Worm (Caenorhabditis elegans): ENCODE data around the gene dyla-1.

The dyla-1 gene

ce11 chrX:16796826-16797225 is 44.0 kb upstream of the dyla-1 start (continued):
- TF ChIP-seq let-607 (tag; optimal IDR thresholded peaks at IDR 0.05) = peak in 1 of 2 experiments; percentile 52
- TF ChIP-seq ZK185.1 (tag; optimal IDR thresholded peaks at IDR 0.05; ENCODE audit: poor library complexity, severe bottlenecking) = peak; percentile 52
- no peak for TF ChIP-seq madf-6 (GFP tag; IDR thresholded peaks at IDR 0.05)
- no peak for TF ChIP-seq snpc-3.4 (tag; optimal IDR thresholded peaks at IDR 0.05)
- TF ChIP-seq repo-1 (tag; optimal IDR thresholded peaks at IDR 0.05) = peak; percentile 55
- no peak for TF ChIP-seq snpc-4 (GFP tag; optimal IDR thresholded peaks at IDR 0.05)
- TF ChIP-seq snpc-4 (tag; optimal IDR thresholded peaks at IDR 0.05) = peak in 2 of 4 experiments; percentile 55 to 57
- TF ChIP-seq Y67H2A.10 (GFP tag; conservative IDR thresholded peaks at IDR 0.05) = peak; percentile 15; the same call in 1 of the 2 replicates
- TF ChIP-seq somi-1 (GFP tag; optimal IDR thresholded peaks at IDR 0.05) = peak; percentile 96
- TF ChIP-seq lin-26 (GFP tag; IDR thresholded peaks at IDR 0.05) = peak; percentile 65; the same call in 1 of the 2 replicates
- TF ChIP-seq gei-17 (GFP tag; optimal IDR thresholded peaks at IDR 0.05) = peak; percentile 63
- TF ChIP-seq nhr-90 (tag; optimal IDR thresholded peaks at IDR 0.05) = peak; percentile 53
- peak; percentile 69 for TF ChIP-seq ekl-4 (GFP tag; IDR thresholded peaks at IDR 0.05)
- TF ChIP-seq unc-130 (GFP tag; optimal IDR thresholded peaks at IDR 0.05) = no peak
- TF ChIP-seq madf-8 (GFP tag; conservative IDR thresholded peaks at IDR 0.05) = no peak
- TF ChIP-seq tbp1 (GFP tag; optimal IDR thresholded peaks at IDR 0.05) = peak; percentile 59
- TF ChIP-seq ceh-100 (GFP tag; IDR thresholded peaks at IDR 0.05) = no peak
- TF ChIP-seq egrh-3 (GFP tag; IDR thresholded peaks at IDR 0.05) = 0 out of 2 replicates have a peak, but pooled peaks have one; percentile 9
- peak; percentile 74 for TF ChIP-seq C06A6.2 (GFP tag; conservative IDR thresholded peaks at IDR 0.05)
- TF ChIP-seq attf-3 (GFP tag; conservative IDR thresholded peaks at IDR 0.05) = peak; percentile 52; the same call in 1 of the 2 replicates
- TF ChIP-seq F49E8.2 (tag; optimal IDR thresholded peaks at IDR 0.05; ENCODE audit: insufficient read depth) = no peak
- TF ChIP-seq F37B4.10 (GFP tag; IDR thresholded peaks at IDR 0.05) = no peak
- peak; percentile 81 for TF ChIP-seq cebp-1 (GFP tag; IDR thresholded peaks at IDR 0.05)
- peak; percentile 88 for TF ChIP-seq cebp-1 (tag; optimal IDR thresholded peaks at IDR 0.05)
- peak; percentile 57 for TF ChIP-seq F52B5.7 (tag; optimal IDR thresholded peaks at IDR 0.05)
- TF ChIP-seq aptf-3 (GFP tag; IDR thresholded peaks at IDR 0.05) = no peak
- TF ChIP-seq madf-3 (GFP tag; IDR thresholded peaks at IDR 0.05) = 0 out of 2 replicates have a peak, but pooled peaks have one; percentile 53
- peak; percentile 79 for TF ChIP-seq K11D2.4 (GFP tag; IDR thresholded peaks at IDR 0.05)
- TF ChIP-seq zfh-2 (GFP tag; conservative IDR thresholded peaks at IDR 0.05) = peak; percentile 91

DNA sequence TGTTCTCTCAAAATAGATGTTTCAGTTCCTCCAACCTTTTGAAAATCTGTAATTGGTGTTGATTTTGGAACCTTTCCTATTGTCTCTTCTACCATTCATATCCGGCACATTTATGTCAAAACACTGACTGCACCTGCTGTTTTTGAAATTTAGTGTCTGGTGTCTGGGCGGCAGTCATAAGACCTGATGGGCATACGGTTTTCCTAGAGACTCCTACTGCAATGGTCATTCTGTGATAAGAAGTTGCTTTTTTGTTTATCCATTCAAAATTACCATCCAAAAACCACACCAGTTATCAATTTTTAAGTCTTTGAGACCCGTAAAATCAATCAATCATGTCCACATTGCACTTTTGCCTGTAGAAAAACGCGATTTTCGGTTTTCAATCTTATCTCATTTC is 42.2 kb upstream of the dyla-1 start:
- no peak for TF ChIP-seq D2030.7 (GFP tag; IDR thresholded peaks at IDR 0.05)
- peak; percentile 4 for TF ChIP-seq atf-7 (tag; optimal IDR thresholded peaks at IDR 0.05)
- peak in 1 of 2 experiments; percentile 28 for TF ChIP-seq let-607 (tag; optimal IDR thresholded peaks at IDR 0.05)
- TF ChIP-seq ztf-22 (GFP tag; optimal IDR thresholded peaks at IDR 0.05) = peak; percentile 52
- TF ChIP-seq ceh-27 (GFP tag; optimal IDR thresholded peaks at IDR 0.05) = no peak
- TF ChIP-seq nhr-80 (tag; optimal IDR thresholded peaks at IDR 0.05) = peak; percentile 63
- TF ChIP-seq C06A6.2 (GFP tag; conservative IDR thresholded peaks at IDR 0.05) = no peak

DNA sequence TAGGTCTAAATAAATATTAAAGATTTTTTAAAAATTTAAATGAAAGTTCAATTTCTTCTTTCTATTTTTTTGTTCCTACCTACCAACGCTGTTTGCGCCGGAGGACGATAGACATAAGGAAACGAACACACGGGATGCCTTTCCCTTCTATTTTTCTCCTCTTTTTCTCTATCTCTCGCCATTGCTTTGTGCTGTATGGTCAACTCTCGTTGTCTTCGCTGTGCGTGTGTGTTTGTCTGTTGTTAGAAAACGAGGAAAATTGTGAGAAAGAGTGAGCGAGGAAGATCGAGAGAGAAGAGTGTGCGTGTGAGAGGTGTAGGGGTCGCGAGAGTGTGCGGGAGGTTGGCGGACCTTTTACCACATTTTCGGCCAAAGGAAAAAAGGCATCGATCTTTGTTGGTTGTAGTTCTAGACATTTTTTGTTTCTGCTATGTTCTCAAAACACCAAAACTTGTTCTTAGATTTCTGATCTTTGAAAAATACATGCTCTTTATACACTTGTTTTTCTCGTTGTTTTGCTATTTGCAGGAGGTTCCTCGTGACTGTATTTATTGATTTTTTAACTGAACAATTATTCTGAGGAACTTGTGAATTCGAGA is 41.7 kb upstream of the dyla-1 start:
- TF ChIP-seq Y56A3A.18 (GFP tag; IDR thresholded peaks at IDR 0.05) = 0 out of 2 replicates have a peak, but pooled peaks have one; percentile 4
- TF ChIP-seq egl-44 (GFP tag; IDR thresholded peaks at IDR 0.05) = no peak
- TF ChIP-seq athp-1 (tag; optimal IDR thresholded peaks at IDR 0.05) = no peak
- TF ChIP-seq lsl-1 (GFP tag; optimal IDR thresholded peaks at IDR 0.05) = no peak
- TF ChIP-seq ceh-27 (GFP tag; optimal IDR thresholded peaks at IDR 0.05) = peak; percentile 64
- no peak for TF ChIP-seq die-1 (tag; optimal IDR thresholded peaks at IDR 0.05)
- peak; percentile 19 for TF ChIP-seq attf-5 (GFP tag; optimal IDR thresholded peaks at IDR 0.05)
- no peak for TF ChIP-seq nfya-1 (tag; optimal IDR thresholded peaks at IDR 0.05; ENCODE audit: borderline replicate concordance, insufficient read depth)
- TF ChIP-seq lin-35 (GFP tag; optimal IDR thresholded peaks at IDR 0.05) = peak in 1 of 3 experiments; percentile 13
- peak; percentile 40; the same call in 1 of the 2 replicates for TF ChIP-seq nfyb-1 (GFP tag; IDR thresholded peaks at IDR 0.05)
- TF ChIP-seq ZK185.1 (tag; optimal IDR thresholded peaks at IDR 0.05; ENCODE audit: poor library complexity, severe bottlenecking) = peak; percentile 3
- peak; percentile 44; the same call in 1 of the 2 replicates for TF ChIP-seq dox-1 (GFP tag; IDR thresholded peaks at IDR 0.05)
- TF ChIP-seq snpc-4 (GFP tag; optimal IDR thresholded peaks at IDR 0.05) = no peak
- peak in 1 of 4 experiments; percentile 38 for TF ChIP-seq snpc-4 (tag; optimal IDR thresholded peaks at IDR 0.05)
- peak; percentile 76; the same call in 1 of the 2 replicates for TF ChIP-seq zfh-2 (GFP tag; conservative IDR thresholded peaks at IDR 0.05)
